Worm (Caenorhabditis elegans): ENCODE data around the gene lact-1.

- TF ChIP-seq nhr-28 (tag; optimal IDR thresholded peaks at IDR 0.05) (no peak), unc-130 (GFP tag; optimal IDR thresholded peaks at IDR 0.05) (no peak), nhr-10 (tag; optimal IDR thresholded peaks at IDR 0.05) (no peak), snpc-4 (tag; optimal IDR thresholded peaks at IDR 0.05) (no peak), lin-39 (tag; optimal IDR thresholded peaks at IDR 0.05) (no peak), rbr-2 (tag; optimal IDR thresholded peaks at IDR 0.05) (no peak), unc-62 (GFP tag; optimal IDR thresholded peaks at IDR 0.05 in 1 of 2) (no peak), unc-62 (tag; optimal IDR thresholded peaks at IDR 0.05) (no peak), daf-12 (tag; optimal IDR thresholded peaks at IDR 0.05) (no peak), ama-1 (optimal IDR thresholded peaks at IDR 0.05) (no peak), zfp-3 (GFP tag; conservative IDR thresholded peaks at IDR 0.05) (no peak), nhr-25 (tag; optimal IDR thresholded peaks at IDR 0.05; ENCODE audit: borderline replicate concordance, insufficient read depth) (no peak), nhr-237 (tag; optimal IDR thresholded peaks at IDR 0.05) (no peak), attf-4 (tag; optimal IDR thresholded peaks at IDR 0.05) (no peak)
These were observed 29.3 kb downstream of the lact-1 start for ce11 chrX:7230877-7231276.
